Worm (Caenorhabditis elegans): ENCODE data around the gene unc-60.

unc-60 gene

ce11 chrV:1447079-1447478 is 27.8 kb upstream of the unc-60 start, which contains the start of gene cnc-4:
Gene cnc-4 (plus strand): TSS chrV:1447195.
- TF ChIP-seq mxl-2 (GFP tag; conservative IDR thresholded peaks at IDR 0.05) (no peak), nhr-41 (GFP tag; IDR thresholded peaks at IDR 0.05) (no peak), ceh-82 (tag; optimal IDR thresholded peaks at IDR 0.05) (no peak)

ce11 chrV:1447724-1448123 is 27.2 kb upstream of the unc-60 start, which contains the start of gene cnc-3:
Gene cnc-3 (plus strand): TSS chrV:1448004.
- TF ChIP-seq nhr-48 (tag; optimal IDR thresholded peaks at IDR 0.05) (no peak), attf-4 (tag; optimal IDR thresholded peaks at IDR 0.05) (no peak), T26A8.4 (GFP tag; IDR thresholded peaks at IDR 0.05) (peak; percentile 44), unc-62 (GFP tag; optimal IDR thresholded peaks at IDR 0.05 in 1 of 2) (peak in 1 of 2 experiments; percentile 85), unc-62 (tag; optimal IDR thresholded peaks at IDR 0.05) (no peak)

ce11 chrV:1450160-1450559 is 24.7 kb upstream of the unc-60 start, which contains the start of gene cnc-2:
Gene cnc-2 (minus strand): TSS chrV:1450183.
- no peak for TF ChIP-seq dmd-9 (GFP tag; IDR thresholded peaks at IDR 0.05)
- peak; percentile 37 for TF ChIP-seq mxl-3 (GFP tag; optimal IDR thresholded peaks at IDR 0.05)
- no peak for TF ChIP-seq F49E8.2 (tag; optimal IDR thresholded peaks at IDR 0.05; ENCODE audit: borderline replicate concordance)
- TF ChIP-seq Y5F2A.4 (GFP tag; optimal IDR thresholded peaks at IDR 0.05): no peak
- peak; percentile 2 for TF ChIP-seq hlh-30 (tag; optimal IDR thresholded peaks at IDR 0.05; ENCODE audit: insufficient read depth)

- TF ChIP-seq nhr-42 (GFP tag; IDR thresholded peaks at IDR 0.05): no peak
- TF ChIP-seq arid-1 (GFP tag; conservative IDR thresholded peaks at IDR 0.05): no peak
- no peak for TF ChIP-seq F49E8.2 (tag; optimal IDR thresholded peaks at IDR 0.05; ENCODE audit: borderline replicate concordance)
Observed at ce11 chrV:1451334-1451733, 23.6 kb upstream of the unc-60 start, which contains the start of gene srj-23. Gene srj-23 (plus strand): TSS chrV:1451634.

- TF ChIP-seq lin-29 (GFP tag; IDR thresholded peaks at IDR 0.05) (no peak), ceh-28 (tag; optimal IDR thresholded peaks at IDR 0.05) (no peak), vab-7 (GFP tag; IDR thresholded peaks at IDR 0.05) (no peak), mes-2 (tag; optimal IDR thresholded peaks at IDR 0.05; ENCODE audit: poor library complexity, severe bottlenecking) (no peak), lin-1 (GFP tag; IDR thresholded peaks at IDR 0.05) (no peak), tag-97 (GFP tag; IDR thresholded peaks at IDR 0.05) (no peak), dpl-1 (GFP tag; optimal IDR thresholded peaks at IDR 0.05) (no peak), ceh-44 (GFP tag; IDR thresholded peaks at IDR 0.05) (no peak), Y48G9A.11 (GFP tag; IDR thresholded peaks at IDR 0.05) (no peak), ama-1 (optimal IDR thresholded peaks at IDR 0.05) (no peak), egl-27 (tag; optimal IDR thresholded peaks at IDR 0.05) (no peak), mdl-1 (tag; optimal IDR thresholded peaks at IDR 0.05) (no peak), lin-39 (tag; optimal IDR thresholded peaks at IDR 0.05) (no peak), dmd-6 (GFP tag; IDR thresholded peaks at IDR 0.05) (no peak), daf-8 (GFP tag; IDR thresholded peaks at IDR 0.05) (no peak), daf-16 (GFP tag; optimal IDR thresholded peaks at IDR 0.05) (no peak), daf-16 (tag; optimal IDR thresholded peaks at IDR 0.05) (no peak)
Observed at ce11 chrV:1454762-1455161, 20.1 kb upstream of the unc-60 start, which contains the start of gene chil-14. Gene chil-14 (plus strand): TSS chrV:1455062.

- no peak for TF ChIP-seq dpl-1 (GFP tag; optimal IDR thresholded peaks at IDR 0.05)
- TF ChIP-seq rbr-2 (tag; optimal IDR thresholded peaks at IDR 0.05): no peak
- TF ChIP-seq aha-1 (tag): no peak
- no peak for TF ChIP-seq R02D3.7 (tag; optimal IDR thresholded peaks at IDR 0.05)
- TF ChIP-seq mdt-29 (GFP tag; IDR thresholded peaks at IDR 0.05): 0 out of 2 replicates have a peak, but pooled peaks have one; percentile 13
- no peak for TF ChIP-seq hmg-1.1 (GFP tag; IDR thresholded peaks at IDR 0.05)
- no peak for TF ChIP-seq zip-11 (GFP tag; IDR thresholded peaks at IDR 0.05)
- TF ChIP-seq skn-1 (tag; optimal IDR thresholded peaks at IDR 0.05): no peak
- no peak for TF ChIP-seq attf-4 (tag; optimal IDR thresholded peaks at IDR 0.05)
- no peak for TF ChIP-seq mdl-1 (tag; optimal IDR thresholded peaks at IDR 0.05)
- TF ChIP-seq nhr-6 (tag; optimal IDR thresholded peaks at IDR 0.05): no peak
- no peak for TF ChIP-seq sdz-12 (GFP tag; optimal IDR thresholded peaks at IDR 0.05)
- TF ChIP-seq T26A8.4 (GFP tag; IDR thresholded peaks at IDR 0.05): no peak
- peak; percentile 26; the same call in 1 of the 2 replicates for TF ChIP-seq php-3 (GFP tag; IDR thresholded peaks at IDR 0.05)
- TF ChIP-seq F49E8.2 (tag; optimal IDR thresholded peaks at IDR 0.05; ENCODE audit: borderline replicate concordance): no peak
- TF ChIP-seq dve-1 (tag; optimal IDR thresholded peaks at IDR 0.05; ENCODE audit: insufficient read depth): no peak
- no peak for TF ChIP-seq hlh-11 (tag; optimal IDR thresholded peaks at IDR 0.05)
Observed at ce11 chrV:1455280-1455679, 19.6 kb upstream of the unc-60 start.

All from whole organism, L4 larva.